Worm (Caenorhabditis elegans) whole organism, L2 larva: ENCODE results near the gene K04D7.6.

ENCODE experiments used
- C34F6.9 ChIP-seq: fragments of 150-350 bp; optimal IDR thresholded peaks from 2 replicates; lab custom pipeline; 2014; ENCODE audit warnings: missing biosample characterization, missing genetic modification characterization
- Y55F3AM.14 ChIP-seq: fragments of 200-800 bp; sonication (Bioruptor generic); optimal IDR thresholded peaks from 2 replicates; lab custom pipeline; 2018; ENCODE audit warnings: mild to moderate bottlenecking, missing genetic modification characterization, missing compliant biosample characterization
- alr-1 ChIP-seq: fragments of 150-350 bp; optimal IDR thresholded peaks from 2 replicates; lab custom pipeline; 2014; ENCODE audit warnings: missing biosample characterization, missing genetic modification characterization
- elt-3 ChIP-seq: sonication (generic microtip); optimal IDR thresholded peaks from 2 replicates; lab custom pipeline; 2017; ENCODE audit warnings: missing biosample characterization, missing genetic modification characterization
- fos-1 ChIP-seq: fragments of 150-350 bp; optimal IDR thresholded peaks from 2 replicates; lab custom pipeline; 2014; ENCODE audit warnings: missing biosample characterization, missing genetic modification characterization
- lin-13 ChIP-seq: fragments of 150-350 bp; optimal IDR thresholded peaks from 2 replicates; lab custom pipeline; 2014; ENCODE audit warnings: missing biosample characterization, missing genetic modification reagents, missing genetic modification characterization
- nhr-21 ChIP-seq: fragments of 150-350 bp; optimal IDR thresholded peaks from 2 replicates; lab custom pipeline; 2014; ENCODE audit warnings: missing biosample characterization, missing genetic modification characterization
- nhr-237 ChIP-seq: fragments of 150-350 bp; optimal IDR thresholded peaks from 2 replicates; lab custom pipeline; 2014; ENCODE audit warnings: missing biosample characterization, missing genetic modification characterization
- ztf-11 ChIP-seq: sonication (generic microtip); optimal IDR thresholded peaks from 2 replicates; lab custom pipeline; 2017; ENCODE audit warnings: missing biosample characterization, missing genetic modification characterization

The K04D7.6 gene

DNA sequence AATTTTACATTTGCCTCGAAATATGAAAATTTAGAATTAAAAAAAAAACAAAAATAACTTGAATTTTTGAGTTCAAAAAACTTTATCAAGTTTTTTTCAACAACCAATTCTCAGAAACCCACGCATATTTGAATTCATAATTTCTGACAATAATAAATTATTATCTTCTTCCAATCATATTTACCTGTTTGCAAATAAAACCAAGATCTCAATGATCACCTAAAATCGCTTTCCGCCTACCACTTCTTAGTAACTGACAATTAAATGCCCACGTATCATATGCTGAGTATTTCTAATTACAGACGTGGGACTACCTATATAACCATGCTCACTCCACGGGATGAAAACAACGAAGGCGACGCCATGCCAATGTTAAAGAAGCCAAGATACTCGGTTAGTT is 44.4 kb downstream of the K04D7.6 start, which contains the start of gene pps-1:
TSS of gene pps-1 (plus strand) at position 301 of the 400 bp plus-strand sequence.
- TF ChIP-seq nhr-237 (tag; lab: Kevin White, UChicago) (no peak), C34F6.9 (tag; lab: Kevin White, UChicago) (no peak)

ce11 chrIV:10157489-10158088 is 48.5 kb downstream of the K04D7.6 start, which contains the start of gene ttr-53:
Gene ttr-53 (plus strand): TSS chrIV:10158038.
- TF ChIP-seq nhr-21 (tag; lab: Kevin White, UChicago) (no peak), fos-1 (tag; lab: Kevin White, UChicago) (no peak), elt-3 (no peak), alr-1 (tag; lab: Kevin White, UChicago) (no peak)

- TF ChIP-seq lin-13 (GFP tag; lab: Kevin White, UChicago) (no peak), Y55F3AM.14 (GFP tag; lab: Kevin White, UChicago) (no peak)
Observed at ce11 chrIV:10157034-10157433, 49.0 kb downstream of the K04D7.6 start.

ce11 chrIV:10155475-10155874 is 50.6 kb downstream of the K04D7.6 start, which contains the start of gene ttr-54:
Gene ttr-54 (plus strand): TSS chrIV:10155775.
- TF ChIP-seq ztf-11 (tag; lab: Kevin White, UChicago): no peak
- TF ChIP-seq, all 48 proteins: peak for 0
